Worm (Caenorhabditis elegans): Measurements from ENCODE around the gene F35E8.9.
"Not testable (repeated sequence)": the region's sequence is repeated elsewhere in the genome, so short reads cannot be mapped to it uniquely, and the experiment has no call there.

The F35E8.9 gene

ce11 chrV:15932390-15932789 lies 15.0 kb upstream of the F35E8.9 start, which contains the start of gene srw-26:
srw-26 (minus strand) TSS chrV:15932490.
- TF ChIP-seq tbx-2 (tag; optimal IDR thresholded peaks at IDR 0.05) = no peak
- no peak for TF ChIP-seq nhr-19 (GFP tag; conservative IDR thresholded peaks at IDR 0.05)
- TF ChIP-seq nhr-28 (tag; optimal IDR thresholded peaks at IDR 0.05) = no peak
- TF ChIP-seq nhr-85 (tag) = no peak
- no peak for TF ChIP-seq lsy-2 (tag; optimal IDR thresholded peaks at IDR 0.05)
- TF ChIP-seq xbp-1 (tag; optimal IDR thresholded peaks at IDR 0.05) = no peak
- no peak for TF ChIP-seq zip-4 (GFP tag; optimal IDR thresholded peaks at IDR 0.05)
- TF ChIP-seq jun-1 (tag; optimal IDR thresholded peaks at IDR 0.05) = no peak
- TF ChIP-seq snu-23 (GFP tag; optimal IDR thresholded peaks at IDR 0.05) = no peak
- no peak for TF ChIP-seq nhr-77 (tag; optimal IDR thresholded peaks at IDR 0.05)

- not testable (repeated sequence) for TF ChIP-seq dsc-1 (tag; optimal IDR thresholded peaks at IDR 0.05); irx-1 (tag; optimal IDR thresholded peaks at IDR 0.05); efl-3 (GFP tag; optimal IDR thresholded peaks at IDR 0.05)
Measured at ce11 chrV:15929882-15930281, 12.5 kb upstream of the F35E8.9 start, which contains the start of gene srbc-77. srbc-77 (plus strand) TSS chrV:15930182.

ce11 chrV:15928325-15928724 lies 11.0 kb upstream of the F35E8.9 start, which contains the start of gene pzf-1:
pzf-1 (minus strand) TSS chrV:15928425.
- TF ChIP-seq mdl-1 (tag; optimal IDR thresholded peaks at IDR 0.05) = no peak
- TF ChIP-seq xbp-1 (tag; optimal IDR thresholded peaks at IDR 0.05) = no peak
- no peak for TF ChIP-seq egl-27 (tag; optimal IDR thresholded peaks at IDR 0.05)
- TF ChIP-seq efl-1 (optimal IDR thresholded peaks at IDR 0.05) = no peak
- TF ChIP-seq efl-1 (GFP tag; optimal IDR thresholded peaks at IDR 0.05 in 1 of 2) = no peak
- TF ChIP-seq unc-62 (GFP tag; optimal IDR thresholded peaks at IDR 0.05) = no peak
- no peak for TF ChIP-seq nhr-77 (tag; optimal IDR thresholded peaks at IDR 0.05)
- TF ChIP-seq swsn-7 (tag; optimal IDR thresholded peaks at IDR 0.05) = no peak
- TF ChIP-seq lir-3 (tag; optimal IDR thresholded peaks at IDR 0.05; ENCODE audit: poor library complexity) = no peak
- no peak for TF ChIP-seq aha-1 (tag; optimal IDR thresholded peaks at IDR 0.05)
- no peak for TF ChIP-seq pax-3 (tag; optimal IDR thresholded peaks at IDR 0.05)
- TF ChIP-seq fkh-4 (tag; optimal IDR thresholded peaks at IDR 0.05; ENCODE audit: borderline replicate concordance) = no peak
- TF ChIP-seq nhr-71 (tag; optimal IDR thresholded peaks at IDR 0.05) = no peak
- no peak for TF ChIP-seq tlp-1 (tag; optimal IDR thresholded peaks at IDR 0.05)
- TF ChIP-seq snu-23 (GFP tag; optimal IDR thresholded peaks at IDR 0.05) = no peak
- TF ChIP-seq lin-35 (GFP tag; optimal IDR thresholded peaks at IDR 0.05) = no peak
- TF ChIP-seq nhr-76 (tag; optimal IDR thresholded peaks at IDR 0.05) = no peak

- TF ChIP-seq hlh-4 (tag; optimal IDR thresholded peaks at IDR 0.05) (no peak), elt-2 (tag; optimal IDR thresholded peaks at IDR 0.05) (peak; percentile 22), efl-1 (optimal IDR thresholded peaks at IDR 0.05) (no peak), efl-1 (GFP tag; optimal IDR thresholded peaks at IDR 0.05 in 1 of 2) (peak in 1 of 2 experiments; percentile 85)
Measured at ce11 chrV:15924307-15924706, 6.9 kb upstream of the F35E8.9 start, which contains the start of gene nhr-108. nhr-108 (minus strand) TSS chrV:15924472.

- TF ChIP-seq elt-2 (tag; optimal IDR thresholded peaks at IDR 0.05) (no peak), nhr-76 (tag; optimal IDR thresholded peaks at IDR 0.05) (no peak), sptf-1 (tag; optimal IDR thresholded peaks at IDR 0.05) (no peak), hlh-4 (tag; optimal IDR thresholded peaks at IDR 0.05) (no peak), elt-3 (tag; optimal IDR thresholded peaks at IDR 0.05) (no peak), vab-15 (tag; optimal IDR thresholded peaks at IDR 0.05) (no peak), ceh-8 (GFP tag; optimal IDR thresholded peaks at IDR 0.05) (no peak), ceh-90 (tag; optimal IDR thresholded peaks at IDR 0.05) (no peak), mab-9 (GFP tag; IDR thresholded peaks at IDR 0.05) (no peak), fkh-4 (tag; optimal IDR thresholded peaks at IDR 0.05; ENCODE audit: borderline replicate concordance) (no peak), skn-1 (tag; optimal IDR thresholded peaks at IDR 0.05) (no peak), ztf-11 (tag; optimal IDR thresholded peaks at IDR 0.05) (no peak), blmp-1 (tag; optimal IDR thresholded peaks at IDR 0.05) (no peak), sup-37 (GFP tag; optimal IDR thresholded peaks at IDR 0.05) (no peak), nhr-20 (tag; optimal IDR thresholded peaks at IDR 0.05) (no peak), tlp-1 (tag; optimal IDR thresholded peaks at IDR 0.05) (no peak), hpl-2 (GFP tag; optimal IDR thresholded peaks at IDR 0.05) (no peak), pag-3 (tag; optimal IDR thresholded peaks at IDR 0.05; ENCODE audit: borderline replicate concordance, insufficient read depth) (no peak), jun-1 (tag; optimal IDR thresholded peaks at IDR 0.05) (no peak)
Measured at ce11 chrV:15922979-15923378, 5.6 kb upstream of the F35E8.9 start, which contains the start of gene F35E8.13. F35E8.13 (plus strand) TSS chrV:15923279.
